Worm (Caenorhabditis elegans) whole organism, early embryonic: Measurements from ENCODE around the gene dpy-19.

Experiments used
- B0310.2 ChIP-seq: sonication (generic microtip); optimal IDR thresholded peaks from 2 replicates; lab custom pipeline; 2016; ENCODE audit warnings: mild to moderate bottlenecking, missing genetic modification characterization, missing compliant biosample characterization
- ama-1 ChIP-seq: fragments of 150-350 bp; optimal IDR thresholded peaks from 2 replicates; lab custom pipeline; 2014
- flt-1 ChIP-seq: fragments of 200-800 bp; sonication (Bioruptor generic); IDR thresholded peaks from 2 replicates; pipeline ENCODE4 v1.3.6; 2022; ENCODE audit warnings: missing genetic modification characterization, missing compliant biosample characterization

DNA sequence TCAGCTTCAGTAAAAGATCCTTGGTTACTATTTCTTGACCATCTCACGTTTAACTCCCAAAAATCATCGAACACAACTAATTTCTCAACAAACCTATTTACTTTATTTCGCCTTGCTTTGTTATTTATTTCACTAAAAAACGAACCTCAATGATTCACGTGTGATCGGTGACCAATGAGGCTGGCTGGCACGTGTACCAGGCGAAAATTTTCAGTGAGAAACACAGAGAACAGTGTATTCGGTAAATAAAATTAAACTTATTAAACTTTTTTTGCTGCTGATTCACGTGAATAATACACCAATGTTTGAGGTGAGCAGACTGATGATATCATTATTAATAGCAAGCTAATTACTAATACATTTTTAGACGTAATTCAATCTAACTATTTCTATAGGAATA, 11.9 kb downstream of the dpy-19 start:
- TF ChIP-seq B0310.2 (no peak), ama-1 (lab: Kevin White, UChicago) (no peak), flt-1 (GFP tag; lab: Robert Waterston, UW) (no peak)
